Fruit fly (Drosophila melanogaster): ENCODE measurements around the gene CG31776.

Gene CG31776

dm6 chr2L:3475168-3475567 is 5.2 kb downstream of the CG31776 start:
- TF ChIP-seq fru (GFP tag; optimal IDR thresholded peaks at IDR 0.05) (peak; percentile 29), psq (GFP tag; optimal IDR thresholded peaks at IDR 0.05) (peak; percentile 38), CrebA (GFP tag; optimal IDR thresholded peaks at IDR 0.05; ENCODE audit: borderline replicate concordance) (no peak), ey (GFP tag; optimal IDR thresholded peaks at IDR 0.05) (peak; percentile 31), Sp1 (GFP tag; optimal IDR thresholded peaks at IDR 0.05) (peak; percentile 41), lola (GFP tag; optimal IDR thresholded peaks at IDR 0.05) (no peak), CG9705 (GFP tag; optimal IDR thresholded peaks at IDR 0.05) (no peak), tai (GFP tag; optimal IDR thresholded peaks at IDR 0.05) (no peak), OdsH (GFP tag; optimal IDR thresholded peaks at IDR 0.05) (peak; percentile 40), rgr (GFP tag; optimal IDR thresholded peaks at IDR 0.05) (peak; percentile 57), Rel (GFP tag; optimal IDR thresholded peaks at IDR 0.05) (no peak), Rel (tag; optimal IDR thresholded peaks at IDR 0.05) (peak; percentile 14), h (GFP tag; optimal IDR thresholded peaks at IDR 0.05) (peak; percentile 57), Hnf4 (GFP tag; optimal IDR thresholded peaks at IDR 0.05) (peak; percentile 87), foxo (GFP tag; optimal IDR thresholded peaks at IDR 0.05) (peak in 1 of 2 experiments; percentile 28), HLH106 (tag; optimal IDR thresholded peaks at IDR 0.05) (peak; percentile 45)

DNA sequence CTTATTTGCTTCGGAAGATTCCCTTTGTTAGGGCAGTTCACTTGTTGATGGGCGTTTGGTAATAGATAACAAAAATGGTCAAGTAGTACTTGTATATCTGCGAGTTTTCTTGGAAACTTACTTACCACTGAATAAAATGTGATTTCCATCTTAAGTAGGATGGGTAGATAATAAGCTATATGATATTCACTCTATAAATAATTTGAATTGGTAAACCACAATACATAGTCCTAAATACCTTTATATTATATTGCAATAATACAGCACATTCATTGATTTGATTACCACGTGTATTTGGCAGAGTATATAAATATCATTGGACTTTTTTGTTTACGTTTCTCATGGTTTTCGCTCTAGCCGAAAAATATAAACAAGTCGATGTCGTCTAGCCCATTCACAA is 6.0 kb downstream of the CG31776 start:
- peak in 1 of 2 experiments; percentile 35 for TF ChIP-seq foxo (GFP tag; optimal IDR thresholded peaks at IDR 0.05)
- TF ChIP-seq rgr (GFP tag; optimal IDR thresholded peaks at IDR 0.05): peak; percentile 27
- TF ChIP-seq br (GFP tag; optimal IDR thresholded peaks at IDR 0.05): no peak
- TF ChIP-seq Sp1 (GFP tag; optimal IDR thresholded peaks at IDR 0.05): no peak
- TF ChIP-seq ey (GFP tag; optimal IDR thresholded peaks at IDR 0.05): peak; percentile 11
- peak; percentile 10 for TF ChIP-seq dmrt93B (GFP tag; optimal IDR thresholded peaks at IDR 0.05)
- TF ChIP-seq HLH106 (tag; optimal IDR thresholded peaks at IDR 0.05): peak; percentile 3
- TF ChIP-seq fru (GFP tag; optimal IDR thresholded peaks at IDR 0.05): peak; percentile 41
- TF ChIP-seq lola (GFP tag; optimal IDR thresholded peaks at IDR 0.05): no peak
- TF ChIP-seq dl (GFP tag; optimal IDR thresholded peaks at IDR 0.05; ENCODE audit: insufficient read depth in 1 of 2, partially characterized antibody in 2 of 2): no peak

DNA sequence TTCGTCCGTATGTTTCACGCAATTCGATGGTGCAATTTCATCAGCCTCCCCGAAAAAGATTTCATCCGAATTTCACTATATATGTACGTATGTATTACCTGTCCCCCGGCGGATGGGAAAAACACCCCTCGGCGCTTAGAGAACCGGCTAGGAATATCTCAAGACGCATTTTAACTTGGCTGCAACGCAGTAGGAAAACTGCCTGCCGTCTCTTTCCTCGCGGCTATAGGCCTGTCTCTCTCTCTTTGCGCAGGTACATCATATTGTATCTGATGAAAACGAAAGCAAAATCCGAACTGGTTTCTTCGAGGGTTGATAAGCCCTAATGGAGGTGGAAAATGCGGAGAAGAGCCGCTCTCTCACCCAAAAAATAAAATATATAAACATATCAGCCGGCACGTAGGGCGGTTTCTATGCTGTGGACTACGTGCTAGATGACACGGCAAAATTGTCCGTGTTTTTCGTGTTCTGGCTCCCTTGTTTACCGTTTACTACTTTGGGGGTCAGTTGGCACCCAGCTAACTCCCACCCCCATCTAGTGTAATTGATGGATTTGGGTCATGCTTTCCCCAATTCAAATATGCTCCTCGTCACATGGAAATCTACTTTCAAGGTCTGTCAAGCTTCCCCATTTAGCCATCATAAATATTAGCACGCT is 6.5 kb downstream of the CG31776 start:
- peak; percentile 9 for TF ChIP-seq Hr83 (GFP tag; optimal IDR thresholded peaks at IDR 0.05; ENCODE audit: poor library complexity, severe bottlenecking)
- no peak for TF ChIP-seq CrebA (GFP tag; optimal IDR thresholded peaks at IDR 0.05; ENCODE audit: borderline replicate concordance)

DNA sequence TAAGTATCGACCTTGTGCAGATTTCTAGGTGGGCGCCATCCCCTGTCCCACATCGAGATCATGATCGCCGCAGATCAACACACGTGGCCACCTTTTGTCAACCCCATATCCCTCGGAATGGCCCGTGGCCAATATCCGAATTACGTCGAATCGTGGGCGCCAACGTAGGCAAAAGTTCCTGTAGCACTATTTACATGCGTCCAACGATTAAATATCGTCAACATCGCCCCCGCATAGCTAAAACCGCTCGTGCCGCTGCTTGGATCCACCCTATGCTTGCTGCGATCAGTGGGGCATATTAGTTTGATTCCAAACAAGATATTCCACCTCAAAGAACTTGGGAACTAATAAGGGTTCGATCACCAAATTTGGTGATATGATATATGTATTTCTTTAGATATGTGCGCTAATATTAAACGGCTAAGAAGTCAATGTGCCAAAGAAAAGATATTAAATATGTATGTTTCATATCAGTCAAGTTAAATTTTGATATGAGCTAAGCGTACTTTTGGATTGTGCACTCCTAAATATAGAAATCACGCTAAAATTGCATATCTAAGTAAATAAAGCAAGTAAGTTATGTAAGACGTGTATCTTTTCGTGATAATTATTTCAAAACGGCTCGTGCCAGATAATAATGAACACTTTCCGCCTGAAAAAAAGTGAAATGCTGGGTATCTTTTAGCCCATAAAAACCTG is 7.2 kb downstream of the CG31776 start:
- TF ChIP-seq foxo (GFP tag; optimal IDR thresholded peaks at IDR 0.05): peak in 1 of 2 experiments; percentile 1
- peak; percentile 10 for TF ChIP-seq woc (GFP tag; optimal IDR thresholded peaks at IDR 0.05)
- no peak for TF ChIP-seq sage (GFP tag; optimal IDR thresholded peaks at IDR 0.05)
- TF ChIP-seq sv (GFP tag; optimal IDR thresholded peaks at IDR 0.05): peak; percentile 2
- TF ChIP-seq lola (GFP tag; optimal IDR thresholded peaks at IDR 0.05): no peak

DNA sequence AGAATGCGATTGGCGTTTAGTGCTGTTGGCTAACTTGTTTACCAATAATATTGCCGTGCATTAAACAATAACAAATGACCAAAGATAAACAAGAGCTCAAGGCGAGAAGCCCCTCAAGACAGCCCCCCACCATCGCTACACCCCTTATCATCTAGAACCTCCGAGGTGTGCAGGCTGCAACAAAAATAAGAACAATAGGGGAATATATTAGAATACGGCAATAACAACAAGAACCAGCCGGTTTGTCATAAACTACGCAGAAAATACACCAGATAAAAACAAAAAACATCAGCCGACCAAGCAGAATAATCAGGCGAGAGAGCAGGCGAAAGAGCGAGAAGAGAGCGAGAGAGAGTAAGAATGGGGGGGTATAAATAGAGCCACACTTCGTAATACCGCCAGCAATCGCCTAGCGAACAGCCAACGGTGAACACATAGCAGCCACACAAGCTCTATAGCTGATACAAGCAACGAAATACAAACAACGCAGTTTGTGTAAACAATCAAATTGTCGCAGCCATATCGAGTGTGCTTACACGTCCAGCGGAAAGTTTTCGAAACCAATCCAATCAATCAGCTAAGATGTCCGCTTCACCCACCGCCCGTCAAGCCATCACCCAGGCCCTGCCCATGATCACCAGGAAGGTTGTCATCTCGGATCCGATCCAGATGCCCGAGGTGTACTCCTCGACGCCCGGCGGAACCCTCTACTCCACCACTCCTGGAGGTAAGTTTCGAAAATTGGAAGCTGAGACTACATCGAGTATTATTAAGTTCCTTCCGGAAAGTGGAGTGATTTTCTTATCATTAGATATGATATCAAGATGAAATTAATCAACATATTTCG is 8.3 kb downstream of the CG31776 start, which contains the start of gene Thor:
Thor (plus strand) TSS at position 401 of the 847 bp plus-strand sequence.
- TF ChIP-seq brk (GFP tag; optimal IDR thresholded peaks at IDR 0.05) (no peak), foxo (GFP tag; optimal IDR thresholded peaks at IDR 0.05) (peak; percentile 49 to 66), OdsH (GFP tag; optimal IDR thresholded peaks at IDR 0.05) (peak; percentile 52), ey (GFP tag; optimal IDR thresholded peaks at IDR 0.05) (peak; percentile 39), h (GFP tag; optimal IDR thresholded peaks at IDR 0.05) (peak; percentile 74), CrebA (GFP tag; optimal IDR thresholded peaks at IDR 0.05; ENCODE audit: borderline replicate concordance) (peak; percentile 59), psq (GFP tag; optimal IDR thresholded peaks at IDR 0.05) (peak; percentile 56), dl (GFP tag; optimal IDR thresholded peaks at IDR 0.05; ENCODE audit: insufficient read depth in 1 of 2, partially characterized antibody in 2 of 2) (peak; percentile 68 to 86), Mio (GFP tag; optimal IDR thresholded peaks at IDR 0.05) (no peak), woc (GFP tag; optimal IDR thresholded peaks at IDR 0.05) (peak; percentile 39), Jra (GFP tag; optimal IDR thresholded peaks at IDR 0.05) (peak; percentile 12), Rel (GFP tag; optimal IDR thresholded peaks at IDR 0.05) (peak; percentile 56), Rel (tag; optimal IDR thresholded peaks at IDR 0.05) (peak; percentile 55), dsf (GFP tag; optimal IDR thresholded peaks at IDR 0.05; ENCODE audit: borderline replicate concordance) (peak; percentile 31), jim (GFP tag; optimal IDR thresholded peaks at IDR 0.05) (peak; percentile 89), pan (optimal IDR thresholded peaks at IDR 0.05) (no peak), dmrt93B (GFP tag; optimal IDR thresholded peaks at IDR 0.05) (no peak), GATAd (GFP tag; optimal IDR thresholded peaks at IDR 0.05) (peak; percentile 35), tai (GFP tag; optimal IDR thresholded peaks at IDR 0.05) (no peak), Dif (GFP tag; optimal IDR thresholded peaks at IDR 0.05; ENCODE audit: partially characterized antibody) (peak; percentile 91), CG9705 (GFP tag; optimal IDR thresholded peaks at IDR 0.05) (no peak), Hr83 (GFP tag; optimal IDR thresholded peaks at IDR 0.05; ENCODE audit: poor library complexity, severe bottlenecking) (peak; percentile 96), rgr (GFP tag; optimal IDR thresholded peaks at IDR 0.05) (peak; percentile 75), Vsx2 (GFP tag; optimal IDR thresholded peaks at IDR 0.05; ENCODE audit: partially characterized antibody) (peak; percentile 83), br (GFP tag; optimal IDR thresholded peaks at IDR 0.05) (peak; percentile 61), fru (GFP tag; optimal IDR thresholded peaks at IDR 0.05) (peak; percentile 72), Sp1 (GFP tag; optimal IDR thresholded peaks at IDR 0.05) (peak; percentile 30), Myc (optimal IDR thresholded peaks at IDR 0.05) (no peak)
